Worm (Caenorhabditis elegans): ENCODE data around the gene H25P19.1.

- TF ChIP-seq nhr-237 (tag; optimal IDR thresholded peaks at IDR 0.05), result no peak
- TF ChIP-seq nhr-77 (tag; optimal IDR thresholded peaks at IDR 0.05), result no peak
- no peak for TF ChIP-seq elt-3 (tag; optimal IDR thresholded peaks at IDR 0.05)
- no peak for TF ChIP-seq zag-1 (tag; optimal IDR thresholded peaks at IDR 0.05)
- TF ChIP-seq Y55F3AM.14 (GFP tag; optimal IDR thresholded peaks at IDR 0.05), result no peak
- no peak for TF ChIP-seq aly-2 (tag; optimal IDR thresholded peaks at IDR 0.05)
Measured at ce11 chrV:719731-720130, 32.2 kb downstream of the H25P19.1 start, which contains the start of gene srbc-40.

Measured in whole organism, L2 larva.